Fruit fly (Drosophila melanogaster) whole organism, prepupa: ENCODE measurements around the gene CG8750.

Experiments used
- Blimp-1 ChIP-seq: fragments of 200-800 bp; sonication (Bioruptor generic); optimal IDR thresholded peaks from 3 replicates; lab custom pipeline; 2017; ENCODE audit warnings: missing biosample characterization, missing genetic modification characterization, mild to moderate bottlenecking, moderate library complexity, missing genetic modification reagents
- CG10631 ChIP-seq: fragments of 200-800 bp; sonication (Bioruptor generic); optimal IDR thresholded peaks from 2 replicates; lab custom pipeline; 2016; ENCODE audit warnings: missing biosample characterization, missing genetic modification characterization
- CG11294 ChIP-seq: fragments of 200-800 bp; sonication (Bioruptor generic); IDR thresholded peaks from 2 replicates; pipeline ENCODE4 v1.3.6; 2022; ENCODE audit warnings: missing biosample characterization, missing genetic modification characterization
- CG11902 ChIP-seq: fragments of 200-800 bp; sonication (Bioruptor generic); optimal IDR thresholded peaks from 3 replicates; lab custom pipeline; 2016; ENCODE audit warnings: missing biosample characterization, missing genetic modification characterization
- CG15336 ChIP-seq: fragments of 200-800 bp; sonication (Bioruptor generic); IDR thresholded peaks from 2 replicates; pipeline ENCODE4 v1.3.6; 2022; ENCODE audit warnings: missing biosample characterization, missing genetic modification characterization
- CG1621 ChIP-seq: fragments of 200-800 bp; sonication (Bioruptor generic); optimal IDR thresholded peaks from 3 replicates; lab custom pipeline; 2018; ENCODE audit warnings: missing biosample characterization, mild to moderate bottlenecking, missing genetic modification characterization
- CG16779 ChIP-seq: fragments of 200-800 bp; sonication (Bioruptor generic); optimal IDR thresholded peaks from 3 replicates; lab custom pipeline; 2017; ENCODE audit warnings: missing biosample characterization, mild to moderate bottlenecking, missing genetic modification characterization
- CG32006 ChIP-seq: fragments of 200-800 bp; sonication (Bioruptor generic); optimal IDR thresholded peaks from 3 replicates; lab custom pipeline; 2017; ENCODE audit warnings: missing biosample characterization, mild to moderate bottlenecking, missing genetic modification characterization
- CG34406 ChIP-seq: fragments of 200-800 bp; sonication (Bioruptor generic); optimal IDR thresholded peaks from 3 replicates; lab custom pipeline; 2016; ENCODE audit warnings: missing biosample characterization, missing genetic modification characterization
- CG3919 ChIP-seq: fragments of 200-800 bp; sonication (Bioruptor generic); optimal IDR thresholded peaks from 3 replicates; lab custom pipeline; 2016; ENCODE audit warnings: missing biosample characterization, missing genetic modification characterization
- CG6163 ChIP-seq: fragments of 200-800 bp; sonication (Bioruptor generic); IDR thresholded peaks from 3 replicates; pipeline ENCODE4 v1.3.6; 2022; ENCODE audit warnings: missing biosample characterization, missing genetic modification characterization
- CG6792 ChIP-seq: fragments of 200-800 bp; sonication (Bioruptor generic); optimal IDR thresholded peaks from 3 replicates; lab custom pipeline; 2016; ENCODE audit warnings: missing biosample characterization, missing genetic modification characterization
- CG6808 ChIP-seq: fragments of 200-800 bp; sonication (Bioruptor generic); optimal IDR thresholded peaks from 3 replicates; lab custom pipeline; 2017; ENCODE audit warnings: missing biosample characterization, missing genetic modification characterization, mild to moderate bottlenecking, moderate library complexity, missing genetic modification reagents
- CG6854 ChIP-seq: fragments of 200-800 bp; sonication (Bioruptor generic); optimal IDR thresholded peaks from 2 replicates; lab custom pipeline; 2017; ENCODE audit warnings: missing biosample characterization, mild to moderate bottlenecking, missing genetic modification characterization
- CG8119 ChIP-seq: fragments of 200-800 bp; sonication (Bioruptor generic); IDR thresholded peaks from 3 replicates; pipeline ENCODE4 v1.3.6; 2022; ENCODE audit warnings: missing biosample characterization, missing genetic modification characterization
- CG8319 ChIP-seq: fragments of 200-800 bp; sonication (Bioruptor generic); optimal IDR thresholded peaks from 3 replicates; lab custom pipeline; 2016; ENCODE audit warnings: missing biosample characterization, missing genetic modification characterization
- CG8632 ChIP-seq: fragments of 200-800 bp; sonication (Bioruptor generic); optimal IDR thresholded peaks from 3 replicates; lab custom pipeline; 2016; ENCODE audit warnings: missing biosample characterization, missing genetic modification characterization
- CG9139 ChIP-seq: fragments of 200-800 bp; sonication (Bioruptor generic); optimal IDR thresholded peaks from 3 replicates; lab custom pipeline; 2017; ENCODE audit warnings: missing biosample characterization, mild to moderate bottlenecking, missing genetic modification characterization
- Eip75B ChIP-seq: fragments of 200-800 bp; sonication (Bioruptor generic); optimal IDR thresholded peaks from 3 replicates; lab custom pipeline; 2016; ENCODE audit warnings: missing biosample characterization, missing genetic modification characterization
- Eip78C ChIP-seq: fragments of 200-800 bp; sonication (Bioruptor generic); peaks from one replicate; lab custom pipeline; 2016; ENCODE audit warnings: missing biosample characterization, missing genetic modification characterization
- Eip93F ChIP-seq: fragments of 200-800 bp; sonication (Bioruptor generic); optimal IDR thresholded peaks from 2 replicates; lab custom pipeline; 2016; ENCODE audit warnings: missing biosample characterization, mild to moderate bottlenecking, missing genetic modification characterization
- Ets96B ChIP-seq: fragments of 200-800 bp; optimal IDR thresholded peaks from 2 replicates; lab custom pipeline; 2019; ENCODE audit warnings: missing biosample characterization, mild to moderate bottlenecking, missing genetic modification characterization, moderate library complexity
- Gug ChIP-seq: fragments of 200-800 bp; sonication (Bioruptor generic); IDR thresholded peaks from 2 replicates; pipeline ENCODE4 v1.3.6; 2022; ENCODE audit warnings: missing biosample characterization, missing genetic modification characterization
- Hr38 ChIP-seq: sonication (Bioruptor generic); optimal IDR thresholded peaks from 2 replicates; lab custom pipeline; 2016; ENCODE audit warnings: missing biosample characterization, missing genetic modification characterization
- Hr4 ChIP-seq: fragments of 200-800 bp; sonication (Bioruptor generic); optimal IDR thresholded peaks from 3 replicates; lab custom pipeline; 2016; ENCODE audit warnings: missing biosample characterization, missing genetic modification characterization
- Met ChIP-seq: fragments of 200-800 bp; sonication (Bioruptor generic); optimal IDR thresholded peaks from 3 replicates; lab custom pipeline; 2016; ENCODE audit warnings: missing biosample characterization, missing genetic modification characterization
- OdsH ChIP-seq: fragments of 200-800 bp; sonication (Bioruptor generic); optimal IDR thresholded peaks from 3 replicates; lab custom pipeline; 2016; ENCODE audit warnings: missing biosample characterization, missing genetic modification characterization
- Sox102F ChIP-seq: fragments of 200-800 bp; sonication (Bioruptor generic); optimal IDR thresholded peaks from 2 replicates; lab custom pipeline; 2016; ENCODE audit warnings: missing biosample characterization, mild to moderate bottlenecking, missing genetic modification characterization
- Sox14 ChIP-seq: fragments of 200-800 bp; sonication (Bioruptor generic); optimal IDR thresholded peaks from 3 replicates; lab custom pipeline; 2016; ENCODE audit warnings: missing biosample characterization, missing genetic modification characterization
- achi ChIP-seq: fragments of 200-800 bp; sonication (Bioruptor generic); optimal IDR thresholded peaks from 3 replicates; lab custom pipeline; 2016; ENCODE audit warnings: missing biosample characterization, missing genetic modification characterization
- acj6 ChIP-seq: fragments of 200-800 bp; sonication (Bioruptor generic); optimal IDR thresholded peaks from 3 replicates; lab custom pipeline; 2016; ENCODE audit warnings: missing biosample characterization, missing genetic modification characterization
- dac ChIP-seq: fragments of 200-800 bp; sonication (Bioruptor generic); optimal IDR thresholded peaks from 2 replicates; lab custom pipeline; 2017; ENCODE audit warnings: missing biosample characterization, mild to moderate bottlenecking, missing genetic modification characterization
- dsx ChIP-seq: fragments of 200-800 bp; optimal IDR thresholded peaks from 3 replicates; lab custom pipeline; 2019; ENCODE audit warnings: missing biosample characterization, mild to moderate bottlenecking, missing genetic modification characterization, moderate library complexity; ENCODE audit not compliant: poor library complexity, severe bottlenecking
- esn ChIP-seq: fragments of 200-800 bp; sonication (Bioruptor generic); optimal IDR thresholded peaks from 2 replicates; lab custom pipeline; 2016; ENCODE audit warnings: missing biosample characterization, mild to moderate bottlenecking, missing genetic modification characterization, moderate library complexity
- fd59A ChIP-seq: fragments of 200-800 bp; sonication (Bioruptor generic); optimal IDR thresholded peaks from 2 replicates; lab custom pipeline; 2017; ENCODE audit warnings: missing biosample characterization, mild to moderate bottlenecking, missing genetic modification characterization, missing genetic modification reagents
- fd85E ChIP-seq: fragments of 200-800 bp; sonication (Bioruptor generic); optimal IDR thresholded peaks from 3 replicates; lab custom pipeline; 2016; ENCODE audit warnings: missing biosample characterization, missing genetic modification characterization
- fkh ChIP-seq: fragments of 200-800 bp; sonication (Bioruptor generic); optimal IDR thresholded peaks from 3 replicates; lab custom pipeline; 2017; ENCODE audit warnings: missing biosample characterization, mild to moderate bottlenecking, missing genetic modification characterization, moderate library complexity
- pdm3 ChIP-seq: fragments of 200-800 bp; sonication (Bioruptor generic); optimal IDR thresholded peaks from 3 replicates; lab custom pipeline; 2016; ENCODE audit warnings: missing biosample characterization, missing genetic modification characterization
- ss ChIP-seq, 2 experiments: fragments of 200-800 bp; sonication (Bioruptor generic); optimal IDR thresholded peaks; 2 replicates in 1 of 2; 3 replicates in 1 of 2; lab custom pipeline; 2017 to 2018; ENCODE audit warnings: mild to moderate bottlenecking in 2 of 2, missing biosample characterization in 2 of 2, missing genetic modification characterization in 2 of 2, moderate library complexity in 1 of 2
- svp ChIP-seq: fragments of 200-800 bp; sonication (Bioruptor generic); peaks from one replicate; lab custom pipeline; 2016; ENCODE audit warnings: missing biosample characterization, missing genetic modification characterization
- topi ChIP-seq: fragments of 200-800 bp; sonication (Bioruptor generic); optimal IDR thresholded peaks from 3 replicates; lab custom pipeline; 2016; ENCODE audit warnings: missing biosample characterization, missing genetic modification characterization
- vri ChIP-seq: fragments of 200-800 bp; sonication (Bioruptor generic); optimal IDR thresholded peaks from 3 replicates; lab custom pipeline; 2016; ENCODE audit warnings: missing biosample characterization, mild to moderate bottlenecking, missing genetic modification characterization

Gene CG8750

dm6 chr3L:13866270-13866669, 23.5 kb upstream of the CG8750 start:
- TF ChIP-seq fd59A (GFP tag; lab: Kevin White, UChicago) = no peak
- TF ChIP-seq CG6163 (GFP tag; lab: Robert Waterston, UW) = no peak
- TF ChIP-seq topi (GFP tag; lab: Kevin White, UChicago) = no peak
- TF ChIP-seq Gug = no peak
- peak; percentile 77 for TF ChIP-seq svp

DNA sequence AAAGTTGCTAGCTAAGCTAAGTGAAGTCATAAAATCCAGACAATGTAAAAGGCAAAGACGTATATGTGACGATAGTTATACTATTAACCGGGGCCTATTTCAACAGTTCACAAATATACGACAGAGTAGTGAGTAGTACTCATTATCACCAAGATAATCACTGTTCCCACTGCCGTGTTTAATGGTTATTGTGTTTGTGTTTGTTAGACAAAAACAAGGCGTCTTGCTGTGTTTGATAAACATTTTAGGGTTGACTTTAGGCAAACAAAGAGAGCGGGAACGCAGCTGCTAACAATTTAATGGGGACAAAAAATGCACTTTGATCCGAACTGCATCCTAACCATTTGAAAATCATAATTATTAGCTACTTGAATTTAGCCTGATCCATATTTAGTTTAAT, 22.7 kb upstream of the CG8750 start:
- no peak for TF ChIP-seq CG34406 (GFP tag; lab: Kevin White, UChicago)
- TF ChIP-seq fkh (GFP tag; lab: Kevin White, UChicago) = peak; percentile 94
- no peak for TF ChIP-seq CG3919 (GFP tag; lab: Kevin White, UChicago)
- TF ChIP-seq pdm3 (GFP tag; lab: Kevin White, UChicago) = no peak
- TF ChIP-seq, all 60 proteins: peak for 1

DNA sequence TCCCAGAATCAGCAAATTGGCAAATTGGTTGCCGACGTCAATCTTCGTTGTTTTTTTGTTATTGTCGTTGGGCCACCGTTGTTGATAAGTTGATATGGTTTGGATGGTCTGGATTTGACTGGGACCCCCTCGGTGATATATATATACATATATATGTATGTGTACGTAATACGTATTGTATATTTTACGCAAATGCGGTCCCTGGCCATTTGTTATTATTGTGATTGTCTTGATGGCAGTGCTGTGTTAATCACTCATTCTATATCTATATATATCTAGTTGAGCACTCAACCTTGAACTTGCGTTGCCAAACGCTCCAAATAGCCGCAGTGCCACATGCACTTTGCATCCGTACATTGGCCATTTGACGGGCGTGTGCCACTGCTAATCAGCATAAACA, 21.8 kb upstream of the CG8750 start:
- TF ChIP-seq CG6163 (GFP tag; lab: Robert Waterston, UW) = no peak
- no peak for TF ChIP-seq pdm3 (GFP tag; lab: Kevin White, UChicago)
- no peak for TF ChIP-seq Sox14
- no peak for TF ChIP-seq esn (GFP tag; lab: Kevin White, UChicago)
- no peak for TF ChIP-seq vri
- no peak for TF ChIP-seq CG15336 (GFP tag; lab: Robert Waterston, UW)
- no peak for TF ChIP-seq CG8319 (GFP tag; lab: Kevin White, UChicago)
- TF ChIP-seq CG1621 = no peak
- no peak for TF ChIP-seq CG8119 (GFP tag; lab: Robert Waterston, UW)
- no peak for TF ChIP-seq ss (GFP tag; optimal IDR thresholded peaks at IDR 0.05; lab: Kevin White, UChicago)

DNA sequence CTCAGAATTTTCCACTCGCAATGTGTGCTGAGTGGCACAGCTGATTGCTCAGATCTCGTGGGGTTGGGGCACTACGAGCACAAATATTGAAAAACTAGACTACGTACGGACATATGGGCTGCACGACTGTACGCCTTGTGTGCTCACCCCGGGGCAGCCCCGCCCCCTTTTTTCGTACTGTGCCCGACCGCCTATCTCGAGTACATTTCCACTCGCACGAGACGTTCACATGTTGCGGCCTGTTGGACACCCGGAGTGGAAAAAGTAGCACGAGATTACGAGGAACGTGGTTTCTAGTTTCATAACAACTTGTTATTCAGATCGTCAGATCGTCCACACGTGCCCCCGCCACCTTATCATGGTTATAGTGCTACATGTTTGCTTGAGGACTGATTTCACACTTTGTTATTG, 20.6 kb upstream of the CG8750 start:
- TF ChIP-seq Ets96B (tag; lab: Kevin White, UChicago) (no peak), Eip78C (GFP tag; lab: Kevin White, UChicago) (peak; percentile 28), vri (no peak), CG6808 (no peak), fkh (GFP tag; lab: Kevin White, UChicago) (peak; percentile 75), achi (no peak)

DNA sequence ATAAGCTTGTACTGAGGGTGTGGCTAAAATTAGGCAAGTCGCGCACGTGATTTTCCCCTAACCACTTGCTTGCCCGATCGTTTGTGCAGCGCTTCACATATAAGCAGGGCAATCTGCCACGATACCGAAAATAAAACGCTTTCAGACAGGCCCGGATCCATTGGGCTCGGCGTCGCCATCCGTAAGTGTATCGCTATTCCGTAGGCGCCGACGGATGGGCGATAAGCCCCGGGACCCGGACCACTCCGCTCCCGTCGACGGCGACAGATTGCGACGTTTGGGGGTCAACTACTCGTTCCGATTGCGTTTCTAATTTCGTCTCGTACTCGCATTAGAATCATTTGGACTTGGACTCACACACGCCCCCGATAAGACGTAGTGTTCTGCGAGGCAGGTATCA, 19.6 kb upstream of the CG8750 start:
- TF ChIP-seq fd59A (GFP tag; lab: Kevin White, UChicago) (no peak), Hr38 (GFP tag; lab: Kevin White, UChicago) (no peak), topi (GFP tag; lab: Kevin White, UChicago) (no peak), esn (GFP tag; lab: Kevin White, UChicago) (no peak), Met (peak; percentile 21), Sox102F (no peak), CG10631 (GFP tag; lab: Kevin White, UChicago) (no peak), vri (no peak), Eip78C (GFP tag; lab: Kevin White, UChicago) (no peak), CG8632 (no peak), Blimp-1 (GFP tag; lab: Kevin White, UChicago) (no peak), CG32006 (GFP tag; lab: Kevin White, UChicago) (peak; percentile 18), CG9139 (GFP tag; lab: Kevin White, UChicago) (no peak), Eip75B (GFP tag; lab: Kevin White, UChicago) (no peak), CG3919 (GFP tag; lab: Kevin White, UChicago) (no peak), acj6 (GFP tag; lab: Kevin White, UChicago) (no peak), achi (peak; percentile 4), CG16779 (tag; lab: Kevin White, UChicago) (no peak), dsx (no peak), Hr4 (GFP tag; lab: Kevin White, UChicago) (peak; percentile 55), CG6163 (GFP tag; lab: Robert Waterston, UW) (no peak; the same call in 2 of the 3 replicates), CG6854 (GFP tag; lab: Kevin White, UChicago) (no peak), CG11902 (GFP tag; lab: Kevin White, UChicago) (no peak), CG6792 (GFP tag; lab: Kevin White, UChicago) (no peak), CG8119 (GFP tag; lab: Robert Waterston, UW) (0 out of 3 replicates have a peak, but pooled peaks have one; percentile 35), fkh (GFP tag; lab: Kevin White, UChicago) (no peak), CG1621 (no peak), Ets96B (tag; lab: Kevin White, UChicago) (no peak), Sox14 (no peak), CG11294 (GFP tag; lab: Robert Waterston, UW) (0 out of 2 replicates have a peak, but pooled peaks have one; percentile 29), Gug (peak; percentile 65), fd85E (no peak), Eip93F (no peak), pdm3 (GFP tag; lab: Kevin White, UChicago) (no peak), OdsH (GFP tag; lab: Kevin White, UChicago) (peak; percentile 25), dac (GFP tag; lab: Kevin White, UChicago) (peak; percentile 24)
